Fruit fly (Drosophila melanogaster) whole organism, embryonic: ENCODE measurements around the gene Cdc23.

Source experiments
- CG2712 ChIP-seq: fragments of 200-800 bp; optimal IDR thresholded peaks from 3 replicates; lab custom pipeline; 2019; ENCODE audit warnings: missing biosample characterization, mild to moderate bottlenecking, missing genetic modification characterization, moderate library complexity
- CG4820 ChIP-seq: fragments of 200-800 bp; sonication (Bioruptor generic); optimal IDR thresholded peaks from 3 replicates; lab custom pipeline; 2016; ENCODE audit warnings: missing biosample characterization, missing genetic modification characterization
- Elba2 ChIP-seq: fragments of 200-800 bp; sonication (Bioruptor generic); optimal IDR thresholded peaks from 3 replicates; lab custom pipeline; 2016; ENCODE audit warnings: missing biosample characterization, missing genetic modification characterization
- Gug ChIP-seq: fragments of 200-800 bp; sonication (Bioruptor generic); IDR thresholded peaks from 4 replicates; pipeline ENCODE4 v1.3.6; 2022; ENCODE audit warnings: missing biosample characterization, missing genetic modification characterization
- Ssrp ChIP-seq: fragments of 200-800 bp; sonication (Bioruptor generic); optimal IDR thresholded peaks from 2 replicates; lab custom pipeline; 2018; ENCODE audit warnings: missing biosample characterization, mild to moderate bottlenecking, missing genetic modification characterization, moderate library complexity
- emc ChIP-seq: fragments of 200-800 bp; sonication (Bioruptor generic); optimal IDR thresholded peaks from 2 replicates; lab custom pipeline; 2016; ENCODE audit warnings: missing biosample characterization, missing genetic modification characterization
- jigr1 ChIP-seq: fragments of 200-800 bp; sonication (Bioruptor generic); IDR thresholded peaks from 3 replicates; pipeline ENCODE4 v1.3.6; 2022; ENCODE audit warnings: missing biosample characterization, missing genetic modification characterization
- lmd ChIP-seq: fragments of 200-800 bp; sonication (Bioruptor generic); IDR thresholded peaks from 2 replicates; pipeline ENCODE4 v1.3.6; 2022; ENCODE audit warnings: missing biosample characterization, missing genetic modification characterization
- nerfin-1 ChIP-seq: fragments of 200-800 bp; sonication (Bioruptor generic); optimal IDR thresholded peaks from 3 replicates; lab custom pipeline; 2019; ENCODE audit warnings: missing biosample characterization, mild to moderate bottlenecking, missing genetic modification characterization, moderate library complexity

- TF ChIP-seq CG2712 (tag; lab: Kevin White, UChicago): no peak
- no peak for TF ChIP-seq Elba2 (GFP tag; lab: Kevin White, UChicago)
- TF ChIP-seq Gug: no peak
- no peak for TF ChIP-seq Ssrp (tag; lab: Kevin White, UChicago)
- TF ChIP-seq lmd (GFP tag; lab: Robert Waterston, UW): peak; percentile 56
- no peak for TF ChIP-seq emc (GFP tag; lab: Kevin White, UChicago)
- TF ChIP-seq jigr1 (GFP tag; lab: Robert Waterston, UW): no peak
- TF ChIP-seq nerfin-1 (tag; lab: Kevin White, UChicago): no peak
- no peak for TF ChIP-seq CG4820
Observed at dm6 chr2L:20476718-20477277, 17.7 kb downstream of the Cdc23 start.
